Fruit fly (Drosophila melanogaster) whole organism, embryonic: ENCODE data around the gene CG42554.

Experiments
- Bteb2 ChIP-seq: fragments of 200-800 bp; sonication (Bioruptor generic); optimal IDR thresholded peaks from 2 replicates; lab custom pipeline; 2016; ENCODE audit warnings: missing biosample characterization, missing genetic modification characterization
- CG11695 ChIP-seq: fragments of 200-800 bp; sonication (Bioruptor generic); IDR thresholded peaks from 3 replicates; pipeline ENCODE4 v1.3.6; 2022; ENCODE audit warnings: missing biosample characterization, missing genetic modification characterization
- CG11696 ChIP-seq: fragments of 200-800 bp; sonication (Bioruptor generic); IDR thresholded peaks from 2 replicates; pipeline ENCODE4 v1.3.6; 2022; ENCODE audit warnings: missing biosample characterization, missing genetic modification characterization
- CG12155 ChIP-seq: fragments of 200-800 bp; sonication (Bioruptor generic); optimal IDR thresholded peaks from 3 replicates; lab custom pipeline; 2016; ENCODE audit warnings: missing biosample characterization, missing genetic modification characterization
- CG12391 ChIP-seq: fragments of 200-800 bp; sonication (Bioruptor generic); optimal IDR thresholded peaks from 3 replicates; lab custom pipeline; 2018; ENCODE audit warnings: missing biosample characterization, mild to moderate bottlenecking, missing genetic modification characterization, moderate library complexity
- CG12659 ChIP-seq: fragments of 200-800 bp; sonication (Bioruptor generic); optimal IDR thresholded peaks from 3 replicates; lab custom pipeline; 2017; ENCODE audit warnings: mild to moderate bottlenecking, missing biosample characterization, missing genetic modification reagents, missing genetic modification characterization
- CG13287 ChIP-seq: fragments of 200-800 bp; sonication (Bioruptor generic); IDR thresholded peaks from 2 replicates; pipeline ENCODE4 v1.3.6; 2022; ENCODE audit warnings: missing biosample characterization, missing genetic modification characterization; ENCODE audit not compliant: partially characterized antibody
- CG1603 ChIP-seq: fragments of 200-800 bp; sonication (Bioruptor generic); optimal IDR thresholded peaks from 2 replicates; lab custom pipeline; 2019; ENCODE audit warnings: missing biosample characterization, mild to moderate bottlenecking, missing genetic modification characterization, moderate library complexity
- CG17186 ChIP-seq: fragments of 200-800 bp; sonication (Bioruptor generic); optimal IDR thresholded peaks from 3 replicates; lab custom pipeline; 2017; ENCODE audit warnings: missing biosample characterization, missing genetic modification reagents, missing genetic modification characterization
- CG2120 ChIP-seq: fragments of 200-800 bp; sonication (Bioruptor generic); optimal IDR thresholded peaks from 3 replicates; lab custom pipeline; 2016; ENCODE audit warnings: missing biosample characterization, missing genetic modification characterization
- CG2199 ChIP-seq: fragments of 200-800 bp; sonication (Bioruptor generic); IDR thresholded peaks from 3 replicates; pipeline ENCODE4 v1.3.6; 2022; ENCODE audit warnings: missing biosample characterization, missing genetic modification characterization
- CG2712 ChIP-seq: fragments of 200-800 bp; optimal IDR thresholded peaks from 3 replicates; lab custom pipeline; 2019; ENCODE audit warnings: missing biosample characterization, mild to moderate bottlenecking, missing genetic modification characterization, moderate library complexity
- CG34224 ChIP-seq: fragments of 200-800 bp; sonication (Bioruptor generic); IDR thresholded peaks from 3 replicates; pipeline ENCODE4 v1.3.6; 2022; ENCODE audit warnings: missing biosample characterization, missing genetic modification characterization; ENCODE audit not compliant: partially characterized antibody
- CG3847 ChIP-seq: fragments of 200-800 bp; sonication (Bioruptor generic); IDR thresholded peaks from 2 replicates; pipeline ENCODE4 v1.3.6; 2022; ENCODE audit warnings: missing biosample characterization, missing genetic modification characterization
- CG3995 ChIP-seq: fragments of 200-800 bp; sonication (Bioruptor generic); optimal IDR thresholded peaks from 3 replicates; lab custom pipeline; 2016; ENCODE audit warnings: missing biosample characterization, missing genetic modification characterization
- CG42726 ChIP-seq: fragments of 200-800 bp; sonication (Bioruptor generic); IDR thresholded peaks from 2 replicates; pipeline ENCODE4 v1.3.6; 2022; ENCODE audit warnings: missing biosample characterization, missing genetic modification characterization; ENCODE audit not compliant: partially characterized antibody
- CG6272 ChIP-seq: fragments of 200-800 bp; sonication (Bioruptor generic); IDR thresholded peaks from 2 replicates; pipeline ENCODE4 v1.3.6; 2022; ENCODE audit warnings: missing biosample characterization, missing genetic modification characterization
- CG6791 ChIP-seq: fragments of 200-800 bp; sonication (Bioruptor generic); IDR thresholded peaks from 3 replicates; pipeline ENCODE4 v1.3.6; 2022; ENCODE audit warnings: missing biosample characterization, missing genetic modification characterization; ENCODE audit not compliant: partially characterized antibody
- CG7963 ChIP-seq: fragments of 200-800 bp; sonication (Bioruptor generic); IDR thresholded peaks from 3 replicates; pipeline ENCODE4 v1.3.6; 2022; ENCODE audit warnings: missing biosample characterization, missing genetic modification characterization; ENCODE audit not compliant: partially characterized antibody
- CG7987 ChIP-seq: fragments of 200-800 bp; sonication (Bioruptor generic); optimal IDR thresholded peaks from 2 replicates; lab custom pipeline; 2018; ENCODE audit warnings: missing biosample characterization, mild to moderate bottlenecking, missing genetic modification characterization, moderate library complexity
- CG9797 ChIP-seq: fragments of 200-800 bp; sonication (Bioruptor generic); optimal IDR thresholded peaks from 3 replicates; lab custom pipeline; 2018; ENCODE audit warnings: missing biosample characterization, mild to moderate bottlenecking, missing genetic modification characterization
- CHES-1-like ChIP-seq: fragments of 200-800 bp; sonication (Bioruptor generic); optimal IDR thresholded peaks from 2 replicates; lab custom pipeline; 2016; ENCODE audit warnings: missing biosample characterization, missing genetic modification characterization
- D ChIP-seq, 2 experiments: fragments of 200-800 bp in 1 of 2; fragments of >200 bp in 1 of 2; sonication (Bioruptor generic) in 1 of 2; optimal IDR thresholded peaks; 2 replicates in 1 of 2; 3 replicates in 1 of 2; lab custom pipeline; 2017; ENCODE audit warnings: mild to moderate bottlenecking in 1 of 2, missing biosample characterization in 1 of 2, missing genetic modification characterization in 1 of 2, missing genetic modification reagents in 1 of 2
- HLH4C ChIP-seq: fragments of 200-800 bp; sonication (Bioruptor generic); IDR thresholded peaks from 3 replicates; pipeline ENCODE4 v1.3.6; 2022; ENCODE audit warnings: missing biosample characterization, missing genetic modification characterization; ENCODE audit not compliant: partially characterized antibody
- HmgZ ChIP-seq: fragments of 200-800 bp; sonication (Bioruptor generic); optimal IDR thresholded peaks from 2 replicates; lab custom pipeline; 2018; ENCODE audit warnings: missing biosample characterization, mild to moderate bottlenecking, missing genetic modification characterization
- MBD-R2 ChIP-seq: fragments of 200-800 bp; sonication (Bioruptor generic); IDR thresholded peaks from 2 replicates; pipeline ENCODE4 v1.3.6; 2022; ENCODE audit warnings: missing biosample characterization, missing genetic modification characterization
- Max ChIP-seq: fragments of 200-800 bp; sonication (Bioruptor generic); optimal IDR thresholded peaks from 2 replicates; lab custom pipeline; 2016; ENCODE audit warnings: missing biosample characterization, mild to moderate bottlenecking, missing genetic modification characterization
- Med ChIP-seq: fragments of 200-800 bp; sonication (Bioruptor generic); peaks from one replicate; lab custom pipeline; 2016; ENCODE audit warnings: missing biosample characterization, missing genetic modification characterization, mild to moderate bottlenecking, inconsistent platforms, moderate library complexity
- NFAT ChIP-seq: fragments of 200-800 bp; sonication (Bioruptor generic); IDR thresholded peaks from 2 replicates; pipeline ENCODE4 v1.3.6; 2022; ENCODE audit warnings: missing biosample characterization, missing genetic modification characterization
- Oaz ChIP-seq: fragments of 200-800 bp; sonication (Bioruptor generic); IDR thresholded peaks from 2 replicates; pipeline ENCODE4 v1.3.6; 2022; ENCODE audit warnings: missing biosample characterization, missing genetic modification characterization
- Oli ChIP-seq: fragments of 200-800 bp; sonication (Bioruptor generic); optimal IDR thresholded peaks from 2 replicates; lab custom pipeline; 2018; ENCODE audit warnings: missing biosample characterization, mild to moderate bottlenecking, missing genetic modification characterization, moderate library complexity
- Opbp ChIP-seq: fragments of 200-800 bp; sonication (Bioruptor generic); IDR thresholded peaks from 3 replicates; pipeline ENCODE4 v1.3.6; 2022; ENCODE audit warnings: missing biosample characterization, missing genetic modification characterization; ENCODE audit not compliant: partially characterized antibody
- Scr ChIP-seq: fragments of 200-800 bp; sonication (Bioruptor generic); IDR thresholded peaks from 2 replicates; pipeline ENCODE4 v1.3.6; 2022; ENCODE audit warnings: missing biosample characterization, missing genetic modification characterization; ENCODE audit not compliant: partially characterized antibody
- Sin3A ChIP-seq: fragments of >200 bp; optimal IDR thresholded peaks from 2 replicates; lab custom pipeline; 2018
- Stat92E ChIP-seq, 3 experiments: fragments of >200 bp in 2 of 3; fragments of 200-800 bp in 1 of 3; sonication (Bioruptor generic) in 1 of 3; optimal IDR thresholded peaks; 2 replicates each; lab custom pipeline; 2017 to 2019; ENCODE audit warnings: missing biosample characterization in 3 of 3, missing genetic modification characterization in 3 of 3, mild to moderate bottlenecking in 1 of 3, moderate library complexity in 1 of 3
- btn ChIP-seq: fragments of 200-800 bp; sonication (Bioruptor generic); optimal IDR thresholded peaks from 2 replicates; lab custom pipeline; 2016; ENCODE audit warnings: missing biosample characterization, missing genetic modification characterization
- chif ChIP-seq, 2 experiments: fragments of 200-800 bp; sonication (Bioruptor generic); optimal IDR thresholded peaks; 3 replicates each; lab custom pipeline; 2016; ENCODE audit warnings: missing biosample characterization in 2 of 2, missing genetic modification characterization in 2 of 2
- chinmo ChIP-seq: fragments of 200-800 bp; sonication (Bioruptor generic); IDR thresholded peaks from 4 replicates; pipeline ENCODE4 v1.3.6; 2022; ENCODE audit warnings: missing biosample characterization, missing genetic modification characterization; ENCODE audit not compliant: partially characterized antibody
- grau ChIP-seq: fragments of 200-800 bp; optimal IDR thresholded peaks from 3 replicates; lab custom pipeline; 2019; ENCODE audit warnings: missing biosample characterization, mild to moderate bottlenecking, missing genetic modification characterization, moderate library complexity
- maf-S ChIP-seq: fragments of 200-800 bp; sonication (Bioruptor generic); optimal IDR thresholded peaks from 2 replicates; lab custom pipeline; 2016; ENCODE audit warnings: missing biosample characterization, missing genetic modification characterization
- nmo ChIP-seq: fragments of 200-800 bp; sonication (Bioruptor generic); optimal IDR thresholded peaks from 2 replicates; lab custom pipeline; 2018; ENCODE audit warnings: missing biosample characterization, mild to moderate bottlenecking, missing genetic modification characterization, moderate library complexity
- nom ChIP-seq: fragments of 200-800 bp; sonication (Bioruptor generic); optimal IDR thresholded peaks from 2 replicates; lab custom pipeline; 2017; ENCODE audit warnings: missing biosample characterization, missing genetic modification characterization, mild to moderate bottlenecking, moderate library complexity, missing genetic modification reagents
- pzg ChIP-seq: fragments of 200-800 bp; sonication (Bioruptor generic); optimal IDR thresholded peaks from 3 replicates; lab custom pipeline; 2018; ENCODE audit warnings: missing biosample characterization, mild to moderate bottlenecking, missing genetic modification characterization, moderate library complexity
- stwl ChIP-seq: fragments of 200-800 bp; sonication (Bioruptor generic); optimal IDR thresholded peaks from 3 replicates; lab custom pipeline; 2018; ENCODE audit warnings: missing biosample characterization, mild to moderate bottlenecking, missing genetic modification characterization, moderate library complexity
- tap ChIP-seq: fragments of 200-800 bp; optimal IDR thresholded peaks from 3 replicates; lab custom pipeline; 2019; ENCODE audit warnings: missing biosample characterization, mild to moderate bottlenecking, missing genetic modification characterization, moderate library complexity
- vnd ChIP-seq: fragments of 200-800 bp; sonication (Bioruptor generic); IDR thresholded peaks from 3 replicates; pipeline ENCODE4 v1.3.6; 2022; ENCODE audit warnings: missing biosample characterization, missing genetic modification characterization; ENCODE audit not compliant: partially characterized antibody
- wor ChIP-seq: fragments of 200-800 bp; sonication (Bioruptor generic); IDR thresholded peaks from 2 replicates; pipeline ENCODE4 v1.3.6; 2022; ENCODE audit warnings: missing biosample characterization, missing genetic modification characterization
- zen2 ChIP-seq: fragments of 200-800 bp; sonication (Bioruptor generic); IDR thresholded peaks from 3 replicates; pipeline ENCODE4 v1.3.6; 2022; ENCODE audit warnings: missing biosample characterization, missing genetic modification characterization; ENCODE audit not compliant: partially characterized antibody

CG42554 gene

dm6 chr3L:871713-872112 lies 36.2 kb downstream of the CG42554 start, which contains the start of gene Usp10 (continued):
- peak; percentile 72; the same call in 3 of the 4 replicates for TF ChIP-seq chinmo (GFP tag; lab: Robert Waterston, UW)
- peak; percentile 6 for TF ChIP-seq CG12391 (tag; lab: Kevin White, UChicago)
- TF ChIP-seq NFAT: 0 out of 2 replicates have a peak, but pooled peaks have one; percentile 19
- TF ChIP-seq pzg (GFP tag; lab: Kevin White, UChicago): peak; percentile 93
- TF ChIP-seq CG6272: 0 out of 2 replicates have a peak, but pooled peaks have one; percentile 21
- peak; percentile 87 for TF ChIP-seq CG6791
- TF ChIP-seq CG9797: peak; percentile 11
- peak; percentile 79 for TF ChIP-seq D (optimal IDR thresholded peaks at IDR 0.05; lab: Kevin White, UChicago)
- no peak for TF ChIP-seq D (GFP tag; optimal IDR thresholded peaks at IDR 0.05; lab: Kevin White, UChicago)
- TF ChIP-seq HmgZ (tag; lab: Kevin White, UChicago): peak; percentile 71
- peak; percentile 79 for TF ChIP-seq CG13287 (GFP tag; lab: Robert Waterston, UW)
- peak; percentile 76 for TF ChIP-seq CG17186 (GFP tag; lab: Kevin White, UChicago)
- TF ChIP-seq Sin3A: peak; percentile 56
- peak; percentile 89 for TF ChIP-seq Opbp (GFP tag; lab: Robert Waterston, UW)
- TF ChIP-seq chif (GFP tag; optimal IDR thresholded peaks at IDR 0.05; lab: Kevin White, UChicago): no peak
- peak; percentile 62 for TF ChIP-seq HLH4C
- no peak for TF ChIP-seq Max (GFP tag; lab: Kevin White, UChicago)
- TF ChIP-seq CG12155 (GFP tag; lab: Kevin White, UChicago): peak; percentile 1
- TF ChIP-seq CG34224 (GFP tag; lab: Robert Waterston, UW): peak; percentile 70
- peak; percentile 4 for TF ChIP-seq CG2120 (GFP tag; lab: Kevin White, UChicago)
- no peak for TF ChIP-seq CHES-1-like (GFP tag; lab: Kevin White, UChicago)
- TF ChIP-seq nmo: peak; percentile 24
- peak; percentile 71; the same call in 1 of the 2 replicates for TF ChIP-seq CG3847 (GFP tag; lab: Robert Waterston, UW)
- peak in 1 of 3 experiments; percentile 9 for TF ChIP-seq Stat92E (GFP tag; optimal IDR thresholded peaks at IDR 0.05; lab: Kevin White, UChicago)
- TF ChIP-seq Med (GFP tag; lab: Kevin White, UChicago): peak; percentile 40
- TF ChIP-seq CG3995: peak; percentile 57
- no peak for TF ChIP-seq btn
- TF ChIP-seq wor (GFP tag; lab: Robert Waterston, UW): no peak
- TF ChIP-seq CG2199: no peak
- peak; percentile 78 for TF ChIP-seq CG1603 (tag; lab: Kevin White, UChicago)
- TF ChIP-seq stwl: peak; percentile 46
- no peak for TF ChIP-seq nom
- TF ChIP-seq CG11696 (GFP tag; lab: Robert Waterston, UW): 0 out of 2 replicates have a peak, but pooled peaks have one; percentile 8
- peak; percentile 68 for TF ChIP-seq zen2 (GFP tag; lab: Robert Waterston, UW)
- TF ChIP-seq CG42726: peak; percentile 82
- peak; percentile 82 for TF ChIP-seq MBD-R2 (GFP tag; lab: Robert Waterston, UW)
- peak; percentile 2 for TF ChIP-seq CG2712 (tag; lab: Kevin White, UChicago)
- no peak for TF ChIP-seq tap (tag; lab: Kevin White, UChicago)
- TF ChIP-seq CG11695 (GFP tag; lab: Robert Waterston, UW): no peak
- peak; percentile 56; the same call in 2 of the 3 replicates for TF ChIP-seq vnd
- TF ChIP-seq Oli (tag; lab: Kevin White, UChicago): no peak
- TF ChIP-seq maf-S (GFP tag; lab: Kevin White, UChicago): no peak
- no peak for TF ChIP-seq Oaz (GFP tag; lab: Robert Waterston, UW)
- no peak for TF ChIP-seq grau (tag; lab: Kevin White, UChicago)
- TF ChIP-seq Scr (GFP tag; lab: Robert Waterston, UW): peak; percentile 73
- TF ChIP-seq CG7987 (GFP tag; lab: Kevin White, UChicago): peak; percentile 33
- TF ChIP-seq Bteb2: no peak
- TF ChIP-seq CG7963 (GFP tag; lab: Robert Waterston, UW): peak; percentile 73
- TF ChIP-seq CG12659: peak; percentile 58
